Worm (Caenorhabditis elegans) whole organism, late embryonic: ENCODE measurements around the gene msp-152.

Source experiments
- ahr-1 ChIP-seq: sonication (generic microtip); optimal IDR thresholded peaks from 2 replicates; lab custom pipeline; 2016; ENCODE audit warnings: missing genetic modification characterization, missing compliant biosample characterization
- ceh-24 ChIP-seq: sonication (generic microtip); optimal IDR thresholded peaks from 2 replicates; lab custom pipeline; 2016; ENCODE audit warnings: mild to moderate bottlenecking, missing genetic modification characterization, missing compliant biosample characterization
- dmd-4 ChIP-seq: sonication (generic microtip); optimal IDR thresholded peaks from 2 replicates; lab custom pipeline; 2016; ENCODE audit warnings: borderline replicate concordance, missing genetic modification characterization, missing compliant biosample characterization
- eyg-1 ChIP-seq: sonication (generic microtip); optimal IDR thresholded peaks from 2 replicates; lab custom pipeline; 2016; ENCODE audit warnings: missing genotype, missing genetic modification characterization, missing compliant biosample characterization
- pqm-1 ChIP-seq: sonication (generic microtip); optimal IDR thresholded peaks from 2 replicates; lab custom pipeline; 2016; ENCODE audit warnings: missing genetic modification characterization, missing compliant biosample characterization
- tbx-7 ChIP-seq: sonication (generic microtip); optimal IDR thresholded peaks from 2 replicates; lab custom pipeline; 2016; ENCODE audit warnings: missing genotype, missing genetic modification characterization, missing compliant biosample characterization

DNA sequence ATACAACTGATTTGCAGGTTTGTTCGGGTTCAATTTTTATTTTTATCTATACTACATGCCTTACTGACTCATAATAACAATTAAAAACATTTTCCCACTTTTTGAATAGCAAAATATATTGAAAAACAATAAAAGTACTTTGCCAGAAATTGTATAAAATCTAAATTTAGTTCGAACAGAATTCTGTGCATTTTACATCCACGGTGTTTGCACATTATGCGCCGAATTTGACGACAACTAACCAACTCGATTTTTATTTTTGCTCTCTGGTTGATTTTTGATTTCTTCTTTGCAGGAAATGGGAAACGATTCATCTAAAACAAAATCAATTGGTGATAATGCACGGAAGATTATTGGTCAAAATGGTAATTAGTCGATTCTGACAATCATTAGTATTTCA lies 13.9 kb downstream of the msp-152 start:
- no peak for TF ChIP-seq ahr-1 (tag; lab: Kevin White, UChicago)
- TF ChIP-seq dmd-4 (tag; lab: Kevin White, UChicago): no peak
- TF ChIP-seq eyg-1 (tag; lab: Kevin White, UChicago): no peak
- no peak for TF ChIP-seq tbx-7 (tag; lab: Kevin White, UChicago)
- TF ChIP-seq pqm-1: no peak
- no peak for TF ChIP-seq ceh-24 (tag; lab: Kevin White, UChicago)
